Fruit fly (Drosophila melanogaster) whole organism, embryonic: ENCODE measurements around the gene CG31650.

Experiments used
- Adf1 ChIP-seq: fragments of 200-800 bp; sonication (Bioruptor generic); IDR thresholded peaks from 2 replicates; pipeline ENCODE4 v1.3.6; 2022; ENCODE audit warnings: missing biosample characterization, missing genetic modification characterization
- Awh ChIP-seq: fragments of 200-800 bp; sonication (Bioruptor generic); IDR thresholded peaks from 2 replicates; pipeline ENCODE4, ENCODE4 v1.3.6; 2022; ENCODE audit warnings: missing biosample characterization, missing genetic modification characterization
- Bdp1 ChIP-seq: fragments of 200-800 bp; sonication (Bioruptor generic); optimal IDR thresholded peaks from 3 replicates; lab custom pipeline; 2016; ENCODE audit warnings: missing biosample characterization, missing genetic modification characterization
- CG10267 ChIP-seq: fragments of 200-800 bp; sonication (Bioruptor generic); optimal IDR thresholded peaks from 2 replicates; lab custom pipeline; 2018; ENCODE audit warnings: missing biosample characterization, mild to moderate bottlenecking, missing genetic modification characterization, moderate library complexity
- CG11085 ChIP-seq: fragments of 200-800 bp; sonication (Bioruptor generic); IDR thresholded peaks from 2 replicates; pipeline ENCODE4 v1.3.6; 2022; ENCODE audit warnings: missing biosample characterization, missing genetic modification characterization
- CG12236 ChIP-seq: fragments of 200-800 bp; sonication (Bioruptor generic); optimal IDR thresholded peaks from 2 replicates; lab custom pipeline; 2016; ENCODE audit warnings: missing biosample characterization, missing genetic modification characterization
- CG1233 ChIP-seq: fragments of 200-800 bp; sonication (Bioruptor generic); optimal IDR thresholded peaks from 4 replicates; lab custom pipeline; 2018; ENCODE audit warnings: missing biosample characterization, mild to moderate bottlenecking, missing genetic modification characterization
- CG12942 ChIP-seq: fragments of 200-800 bp; sonication (Bioruptor generic); optimal IDR thresholded peaks from 3 replicates; lab custom pipeline; 2016; ENCODE audit warnings: missing biosample characterization, missing genetic modification characterization
- CG13424 ChIP-seq: fragments of 200-800 bp; sonication (Bioruptor generic); optimal IDR thresholded peaks from 2 replicates; lab custom pipeline; 2019; ENCODE audit warnings: missing biosample characterization, mild to moderate bottlenecking, missing genetic modification characterization, moderate library complexity
- CG14014 ChIP-seq: fragments of 200-800 bp; sonication (Bioruptor generic); IDR thresholded peaks from 2 replicates; pipeline ENCODE4 v1.3.6; 2022; ENCODE audit warnings: missing biosample characterization, missing genetic modification characterization
- CG15073 ChIP-seq: fragments of 200-800 bp; sonication (Bioruptor generic); optimal IDR thresholded peaks from 2 replicates; lab custom pipeline; 2016; ENCODE audit warnings: missing biosample characterization, missing genetic modification characterization
- CG1792 ChIP-seq: fragments of 200-800 bp; sonication (Bioruptor generic); optimal IDR thresholded peaks from 2 replicates; lab custom pipeline; 2016; ENCODE audit warnings: missing biosample characterization, missing genetic modification characterization
- CG18476 ChIP-seq: fragments of 200-800 bp; sonication (Bioruptor generic); optimal IDR thresholded peaks from 2 replicates; lab custom pipeline; 2016; ENCODE audit warnings: missing biosample characterization, mild to moderate bottlenecking, missing genetic modification characterization
- CG2120 ChIP-seq: fragments of 200-800 bp; sonication (Bioruptor generic); optimal IDR thresholded peaks from 3 replicates; lab custom pipeline; 2016; ENCODE audit warnings: missing biosample characterization, missing genetic modification characterization
- CG4424 ChIP-seq: fragments of 200-800 bp; sonication (Bioruptor generic); optimal IDR thresholded peaks from 3 replicates; lab custom pipeline; 2016; ENCODE audit warnings: missing biosample characterization, missing genetic modification characterization
- CG6254 ChIP-seq: fragments of 200-800 bp; sonication (Bioruptor generic); optimal IDR thresholded peaks from 3 replicates; lab custom pipeline; 2017; ENCODE audit warnings: mild to moderate bottlenecking, missing biosample characterization, missing genetic modification reagents, missing genetic modification characterization
- CG7928 ChIP-seq: fragments of 200-800 bp; sonication (Bioruptor generic); optimal IDR thresholded peaks from 2 replicates; lab custom pipeline; 2017; ENCODE audit warnings: missing biosample characterization, mild to moderate bottlenecking, missing genetic modification characterization
- Camta ChIP-seq: fragments of 200-800 bp; sonication (Bioruptor generic); optimal IDR thresholded peaks from 2 replicates; lab custom pipeline; 2016; ENCODE audit warnings: missing biosample characterization, missing genetic modification characterization
- D ChIP-seq, 2 experiments: fragments of 200-800 bp in 1 of 2; fragments of >200 bp in 1 of 2; sonication (Bioruptor generic) in 1 of 2; optimal IDR thresholded peaks; 2 replicates in 1 of 2; 3 replicates in 1 of 2; lab custom pipeline; 2017; ENCODE audit warnings: mild to moderate bottlenecking in 1 of 2, missing biosample characterization in 1 of 2, missing genetic modification characterization in 1 of 2, missing genetic modification reagents in 1 of 2
- D19A ChIP-seq: fragments of 200-800 bp; optimal IDR thresholded peaks from 3 replicates; lab custom pipeline; 2019; ENCODE audit warnings: missing biosample characterization, mild to moderate bottlenecking, missing genetic modification characterization, moderate library complexity
- Dbx ChIP-seq: fragments of 200-800 bp; sonication (Bioruptor generic); IDR thresholded peaks from 3 replicates; pipeline ENCODE4 v1.3.6; 2022; ENCODE audit warnings: missing biosample characterization, missing genetic modification characterization
- Dek ChIP-seq: fragments of 200-800 bp; sonication (Bioruptor generic); optimal IDR thresholded peaks from 3 replicates; lab custom pipeline; 2019; ENCODE audit warnings: missing biosample characterization, mild to moderate bottlenecking, missing genetic modification characterization, moderate library complexity
- Hand ChIP-seq: fragments of 200-800 bp; sonication (Bioruptor generic); optimal IDR thresholded peaks from 2 replicates; lab custom pipeline; 2017; ENCODE audit warnings: mild to moderate bottlenecking, missing biosample characterization, missing genetic modification reagents, missing genetic modification characterization
- HmgD ChIP-seq: fragments of 200-800 bp; sonication (Bioruptor generic); optimal IDR thresholded peaks from 3 replicates; lab custom pipeline; 2016; ENCODE audit warnings: missing biosample characterization, missing genetic modification characterization
- Hmr ChIP-seq: fragments of 200-800 bp; sonication (Bioruptor generic); optimal IDR thresholded peaks from 3 replicates; lab custom pipeline; 2017; ENCODE audit warnings: mild to moderate bottlenecking, missing biosample characterization, missing genetic modification reagents, missing genetic modification characterization
- Hr78 ChIP-seq, 2 experiments: fragments of 200-800 bp in 1 of 2; fragments of >200 bp in 1 of 2; sonication (Bioruptor generic) in 1 of 2; optimal IDR thresholded peaks; 2 replicates each; lab custom pipeline; 2017 to 2019; ENCODE audit warnings: missing biosample characterization in 2 of 2, missing genetic modification characterization in 2 of 2, mild to moderate bottlenecking in 1 of 2, moderate library complexity in 1 of 2
- NC2α ChIP-seq: fragments of 200-800 bp; sonication (Bioruptor generic); optimal IDR thresholded peaks from 2 replicates; lab custom pipeline; 2016; ENCODE audit warnings: missing biosample characterization, missing genetic modification characterization
- Oli ChIP-seq: fragments of 200-800 bp; sonication (Bioruptor generic); optimal IDR thresholded peaks from 2 replicates; lab custom pipeline; 2018; ENCODE audit warnings: missing biosample characterization, mild to moderate bottlenecking, missing genetic modification characterization, moderate library complexity
- Optix ChIP-seq: fragments of 200-800 bp; sonication (Bioruptor generic); IDR thresholded peaks from 3 replicates; pipeline ENCODE4 v1.3.6; 2022; ENCODE audit warnings: missing biosample characterization, missing genetic modification characterization
- Ptx1 ChIP-seq: fragments of 200-800 bp; sonication (Bioruptor generic); IDR thresholded peaks from 2 replicates; pipeline ENCODE4 v1.3.6; 2022; ENCODE audit warnings: missing biosample characterization, missing genetic modification characterization
- abd-A ChIP-seq: fragments of 200-800 bp; sonication (Bioruptor generic); optimal IDR thresholded peaks from 3 replicates; lab custom pipeline; 2019; ENCODE audit warnings: missing biosample characterization, mild to moderate bottlenecking, missing genetic modification characterization, moderate library complexity
- amos ChIP-seq: fragments of 200-800 bp; sonication (Bioruptor generic); IDR thresholded peaks from 2 replicates; pipeline ENCODE4 v1.3.6; 2022; ENCODE audit warnings: missing biosample characterization, missing genetic modification characterization; ENCODE audit not compliant: partially characterized antibody
- bcd ChIP-seq: fragments of 200-800 bp; sonication (Bioruptor generic); optimal IDR thresholded peaks from 2 replicates; lab custom pipeline; 2017; ENCODE audit warnings: missing biosample characterization, mild to moderate bottlenecking, missing genetic modification characterization
- br ChIP-seq: fragments of >200 bp; optimal IDR thresholded peaks from 2 replicates; lab custom pipeline; 2017
- da ChIP-seq: fragments of 200-800 bp; sonication (Bioruptor generic); optimal IDR thresholded peaks from 2 replicates; lab custom pipeline; 2016; ENCODE audit warnings: missing biosample characterization, missing genetic modification characterization
- gem ChIP-seq: fragments of 200-800 bp; sonication (Bioruptor generic); optimal IDR thresholded peaks from 2 replicates; lab custom pipeline; 2019; ENCODE audit warnings: missing biosample characterization, mild to moderate bottlenecking, missing genetic modification characterization, moderate library complexity
- hb ChIP-seq: fragments of 200-800 bp; sonication (Bioruptor generic); IDR thresholded peaks from 3 replicates; pipeline ENCODE4 v1.3.6; 2022; ENCODE audit warnings: missing biosample characterization, missing genetic modification characterization; ENCODE audit not compliant: partially characterized antibody
- hkb ChIP-seq, 2 experiments: fragments of 200-800 bp in 1 of 2; fragments of >200 bp in 1 of 2; sonication (Bioruptor generic) in 1 of 2; IDR thresholded peaks in 1 of 2; optimal IDR thresholded peaks in 1 of 2; 2 replicates each; pipeline versions ENCODE4 v1.3.6 to Lab custom; 2017 to 2022; ENCODE audit warnings: missing biosample characterization in 1 of 2, missing genetic modification characterization in 1 of 2
- hth ChIP-seq: fragments of >200 bp; optimal IDR thresholded peaks from 2 replicates; lab custom pipeline; 2017; ENCODE audit warnings: inconsistent platforms
- lov ChIP-seq, 2 experiments: fragments of 200-800 bp in 1 of 2; fragments of >200 bp in 1 of 2; sonication (Bioruptor generic) in 1 of 2; IDR thresholded peaks in 1 of 2; optimal IDR thresholded peaks in 1 of 2; 2 replicates in 1 of 2; 3 replicates in 1 of 2; pipeline versions ENCODE4 v1.3.6 to Lab custom; 2017 to 2022; ENCODE audit warnings: missing biosample characterization in 1 of 2, missing genetic modification characterization in 1 of 2
- nom ChIP-seq: fragments of 200-800 bp; sonication (Bioruptor generic); optimal IDR thresholded peaks from 2 replicates; lab custom pipeline; 2017; ENCODE audit warnings: missing biosample characterization, missing genetic modification characterization, mild to moderate bottlenecking, moderate library complexity, missing genetic modification reagents
- row ChIP-seq: fragments of 200-800 bp; sonication (Bioruptor generic); IDR thresholded peaks from 3 replicates; pipeline ENCODE4 v1.3.6; 2022; ENCODE audit warnings: missing biosample characterization, missing genetic modification characterization
- sug ChIP-seq: fragments of 200-800 bp; optimal IDR thresholded peaks from 2 replicates; lab custom pipeline; 2019; ENCODE audit warnings: missing biosample characterization, mild to moderate bottlenecking, missing genetic modification characterization, moderate library complexity
- twi ChIP-seq: fragments of 200-800 bp; optimal IDR thresholded peaks from 2 replicates; lab custom pipeline; 2019; ENCODE audit warnings: missing biosample characterization, mild to moderate bottlenecking, missing genetic modification characterization, moderate library complexity
- unpg ChIP-seq: fragments of 200-800 bp; sonication (Bioruptor generic); optimal IDR thresholded peaks from 3 replicates; lab custom pipeline; 2018; ENCODE audit warnings: missing biosample characterization, mild to moderate bottlenecking, missing genetic modification characterization, moderate library complexity
- wek ChIP-seq: fragments of 200-800 bp; sonication (Bioruptor generic); optimal IDR thresholded peaks from 3 replicates; lab custom pipeline; 2018; ENCODE audit warnings: missing biosample characterization, mild to moderate bottlenecking, missing genetic modification characterization, moderate library complexity
- z ChIP-seq: fragments of 200-800 bp; sonication (Bioruptor generic); IDR thresholded peaks from 3 replicates; pipeline ENCODE4 v1.3.6; 2022; ENCODE audit warnings: missing biosample characterization, missing genetic modification characterization
- zen2 ChIP-seq: fragments of 200-800 bp; sonication (Bioruptor generic); IDR thresholded peaks from 3 replicates; pipeline ENCODE4 v1.3.6; 2022; ENCODE audit warnings: missing biosample characterization, missing genetic modification characterization; ENCODE audit not compliant: partially characterized antibody

The CG31650 gene

DNA sequence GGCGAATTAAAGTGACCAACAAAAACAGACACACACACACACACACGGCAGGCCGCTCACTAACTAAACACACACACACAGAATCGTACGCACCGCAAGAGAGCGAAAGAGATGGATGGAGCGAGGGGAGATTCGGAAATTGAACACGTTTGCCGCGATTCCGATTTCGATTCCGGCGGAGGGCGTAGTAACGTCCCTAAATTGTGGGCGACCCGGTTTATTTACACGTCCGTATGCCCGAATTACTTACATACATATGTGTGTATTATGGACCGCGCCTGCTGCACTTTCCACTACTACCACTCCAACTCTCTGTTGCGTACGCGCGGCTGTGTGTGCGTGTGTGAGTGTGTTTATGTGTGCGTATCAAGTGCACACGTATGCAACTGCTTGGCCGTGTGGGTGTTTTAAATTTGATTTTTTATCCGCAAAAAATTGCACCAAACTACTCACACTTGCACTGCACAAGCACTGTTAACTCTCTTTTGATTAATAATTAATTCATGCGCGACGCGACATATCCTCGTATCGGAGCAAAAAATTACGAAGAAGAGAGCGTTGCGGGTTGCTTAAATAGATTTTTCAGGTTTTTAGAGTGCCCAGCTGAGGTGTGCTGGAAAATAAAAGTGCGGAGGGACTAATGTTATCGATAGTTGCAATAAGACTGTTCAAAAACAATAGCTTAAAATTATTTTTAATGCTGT, 48.6 kb upstream of the CG31650 start, which contains the start of gene Pgant5 (continued):
- TF ChIP-seq CG18476 = peak; percentile 100
- TF ChIP-seq CG12236 (GFP tag; lab: Kevin White, UChicago) = no peak
- no peak for TF ChIP-seq sug (tag; lab: Kevin White, UChicago)
- TF ChIP-seq lov (optimal IDR thresholded peaks at IDR 0.05; lab: Kevin White, UChicago) = no peak
- no peak for TF ChIP-seq lov (GFP tag; IDR thresholded peaks at IDR 0.05; lab: Robert Waterston, UW)
- no peak for TF ChIP-seq Oli (tag; lab: Kevin White, UChicago)
- TF ChIP-seq zen2 (GFP tag; lab: Robert Waterston, UW) = peak; percentile 36; the same call in 1 of the 3 replicates
- peak; percentile 66 for TF ChIP-seq twi (tag; lab: Kevin White, UChicago)
- no peak for TF ChIP-seq CG7928 (GFP tag; lab: Kevin White, UChicago)
- peak; percentile 36; the same call in 2 of the 3 replicates for TF ChIP-seq row (GFP tag; lab: Robert Waterston, UW)
- no peak for TF ChIP-seq Optix
- TF ChIP-seq Dek (tag; lab: Kevin White, UChicago) = no peak
- TF ChIP-seq hth = no peak
- peak; percentile 98 for TF ChIP-seq hkb (optimal IDR thresholded peaks at IDR 0.05; lab: Kevin White, UChicago)
- no peak for TF ChIP-seq hkb (GFP tag; IDR thresholded peaks at IDR 0.05; lab: Robert Waterston, UW)
- no peak for TF ChIP-seq hb (GFP tag; lab: Robert Waterston, UW)
- TF ChIP-seq HmgD (GFP tag; lab: Kevin White, UChicago) = no peak
- no peak for TF ChIP-seq CG11085 (GFP tag; lab: Robert Waterston, UW)
- TF ChIP-seq CG10267 (tag; lab: Kevin White, UChicago) = no peak
- TF ChIP-seq Camta (GFP tag; lab: Kevin White, UChicago) = no peak
- peak; percentile 3 for TF ChIP-seq unpg (GFP tag; lab: Kevin White, UChicago)
- TF ChIP-seq CG13424 (tag; lab: Kevin White, UChicago) = no peak
- no peak for TF ChIP-seq br (lab: Kevin White, UChicago)
- TF ChIP-seq CG14014 (GFP tag; lab: Robert Waterston, UW) = 0 out of 2 replicates have a peak, but pooled peaks have one; percentile 30
- peak; percentile 25 for TF ChIP-seq wek (GFP tag; lab: Kevin White, UChicago)
- no peak for TF ChIP-seq CG1792 (GFP tag; lab: Kevin White, UChicago)
- TF ChIP-seq Dbx = peak; percentile 31; the same call in 1 of the 3 replicates
- peak in 1 of 2 experiments; percentile 24 for TF ChIP-seq Hr78 (GFP tag; optimal IDR thresholded peaks at IDR 0.05; lab: Kevin White, UChicago)
- no peak for TF ChIP-seq NC2α (GFP tag; lab: Kevin White, UChicago)
- peak; percentile 42 for TF ChIP-seq Hand (GFP tag; lab: Kevin White, UChicago)
- no peak for TF ChIP-seq Ptx1 (GFP tag; lab: Robert Waterston, UW)
- no peak; the same call in 1 of the 2 replicates for TF ChIP-seq Adf1
- peak; percentile 43 for TF ChIP-seq abd-A (tag; lab: Kevin White, UChicago)
- TF ChIP-seq z (GFP tag; lab: Robert Waterston, UW) = 0 out of 3 replicates have a peak, but pooled peaks have one; percentile 17
- peak; percentile 80 for TF ChIP-seq D (optimal IDR thresholded peaks at IDR 0.05; lab: Kevin White, UChicago)
- TF ChIP-seq D (GFP tag; optimal IDR thresholded peaks at IDR 0.05; lab: Kevin White, UChicago) = no peak
- TF ChIP-seq CG6254 (GFP tag; lab: Kevin White, UChicago) = no peak
- TF ChIP-seq nom = peak; percentile 65
- TF ChIP-seq Bdp1 = no peak
- TF ChIP-seq amos (GFP tag; lab: Robert Waterston, UW) = peak; percentile 10
- no peak for TF ChIP-seq Awh (GFP tag; lab: Robert Waterston, UW)
- no peak for TF ChIP-seq D19A (tag; lab: Kevin White, UChicago)
- TF ChIP-seq CG2120 (GFP tag; lab: Kevin White, UChicago) = peak; percentile 14
- TF ChIP-seq CG12942 = no peak
- TF ChIP-seq da (GFP tag; lab: Kevin White, UChicago) = no peak
- TF ChIP-seq CG15073 (GFP tag; lab: Kevin White, UChicago) = no peak
- no peak for TF ChIP-seq gem
- TF ChIP-seq Hmr (GFP tag; lab: Kevin White, UChicago) = peak; percentile 40
- peak; percentile 23 for TF ChIP-seq CG4424
- no peak for TF ChIP-seq bcd (GFP tag; lab: Kevin White, UChicago)
- TF ChIP-seq CG1233 = peak; percentile 18
